Fruit fly (Drosophila melanogaster) S2 (cell line): Measurements from ENCODE around the gene ATPsynCF6.
A peak's percentile ranks its signal among the peaks of the same experiment; 100 is the strongest.

ENCODE experiments used
- CG8478 ChIP-seq: fragments of >200 bp; optimal IDR thresholded peaks from 2 replicates; lab custom pipeline; 2018
- CTCF ChIP-seq, 2 experiments: fragments of >200 bp; optimal IDR thresholded peaks; 2 replicates each; lab custom pipeline; 2018

ATPsynCF6 gene

dm6 chr3R:23355829-23356738, at the start of gene ATPsynCF6, which contains the start of gene Sec13:
Gene ATPsynCF6 (minus strand): TSS chr3R:23356064.
Gene Sec13 (plus strand): TSS chr3R:23356278.
- TF ChIP-seq CG8478 (lab: Kevin White, UChicago) (no peak), CTCF (optimal IDR thresholded peaks at IDR 0.05; lab: Kevin White, UChicago) (no peak)

DNA sequence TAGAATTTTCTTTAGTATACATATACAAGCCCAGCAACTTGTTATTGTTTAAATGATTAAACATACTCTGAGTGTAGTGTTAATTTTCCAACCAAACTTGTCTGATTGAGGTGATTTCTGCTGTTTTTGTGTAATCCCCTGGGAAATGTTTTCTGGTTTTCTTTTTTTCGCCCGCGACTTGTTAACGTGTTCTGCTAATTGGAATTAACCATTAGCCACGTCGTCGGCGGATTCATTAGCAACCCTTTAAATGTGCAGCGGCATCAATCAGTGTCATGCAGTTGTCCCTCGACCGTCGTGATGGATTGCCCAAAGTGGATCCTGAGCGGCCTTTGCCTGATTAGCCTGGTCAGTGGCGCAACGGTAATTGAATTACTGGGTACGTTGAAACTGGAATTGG, 49.3 kb upstream of the ATPsynCF6 start, which contains the start of gene Ir94e:
Gene Ir94e (plus strand): TSS at position 301 of the 400 bp plus-strand sequence.
- TF ChIP-seq CG8478 (lab: Kevin White, UChicago) (no peak), CTCF (optimal IDR thresholded peaks at IDR 0.05; lab: Kevin White, UChicago) (no peak)

DNA sequence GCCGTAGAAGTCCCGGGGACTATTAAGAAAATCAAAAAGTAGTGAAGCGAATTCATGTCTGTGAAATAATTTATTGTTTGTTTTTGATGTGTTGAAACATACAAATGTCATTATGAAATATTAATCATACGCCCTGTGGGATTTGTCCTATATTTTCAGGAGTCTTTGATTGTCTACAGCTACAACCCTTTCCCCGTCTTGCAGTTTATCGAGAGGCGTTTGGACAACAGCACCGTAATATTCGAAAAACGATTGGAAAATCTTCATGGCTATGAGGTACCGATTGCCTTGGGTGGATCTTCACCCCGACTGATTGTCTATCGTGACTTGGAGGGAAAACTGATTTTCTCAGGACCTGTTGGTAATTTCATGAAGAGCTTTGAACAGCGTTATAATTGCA, 47.8 kb upstream of the ATPsynCF6 start, which contains the start of gene CG17380:
Gene CG17380 (minus strand): TSS at position 101 of the 400 bp plus-strand sequence.
- TF ChIP-seq CTCF (optimal IDR thresholded peaks at IDR 0.05; lab: Kevin White, UChicago) (no peak), CG8478 (lab: Kevin White, UChicago) (no peak)

DNA sequence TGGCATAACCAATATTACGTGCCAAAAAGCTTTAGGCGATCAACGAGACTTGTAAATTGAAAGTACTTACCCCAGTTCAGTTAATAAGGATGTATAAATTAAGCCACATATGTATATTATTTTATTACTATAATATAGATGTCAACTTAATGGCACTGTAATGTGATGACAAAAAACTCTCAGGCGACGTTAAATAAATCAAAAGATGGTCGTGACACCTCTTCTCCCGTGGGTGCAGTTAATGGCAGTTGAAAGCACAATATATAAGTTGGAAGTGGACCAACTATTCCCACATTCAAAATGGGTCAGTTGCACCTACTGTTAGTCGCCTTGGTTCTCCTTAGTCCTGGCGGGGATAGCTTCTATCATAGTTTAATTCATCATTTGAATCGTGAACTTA, 46.6 kb upstream of the ATPsynCF6 start, which contains the start of gene Ir94d:
Gene Ir94d (plus strand): TSS at position 301 of the 400 bp plus-strand sequence.
- TF ChIP-seq CG8478 (lab: Kevin White, UChicago) (no peak), CTCF (optimal IDR thresholded peaks at IDR 0.05; lab: Kevin White, UChicago) (no peak)

- TF ChIP-seq CTCF (optimal IDR thresholded peaks at IDR 0.05; lab: Kevin White, UChicago), result no peak
- no peak for TF ChIP-seq CG8478 (lab: Kevin White, UChicago)
These were observed 45.7 kb upstream of the ATPsynCF6 start for dm6 chr3R:23401519-23401918.

- TF ChIP-seq CTCF (optimal IDR thresholded peaks at IDR 0.05; lab: Kevin White, UChicago), result no peak
- TF ChIP-seq CG8478 (lab: Kevin White, UChicago), result no peak
These were observed 43.8 kb upstream of the ATPsynCF6 start for dm6 chr3R:23399679-23400078.

DNA sequence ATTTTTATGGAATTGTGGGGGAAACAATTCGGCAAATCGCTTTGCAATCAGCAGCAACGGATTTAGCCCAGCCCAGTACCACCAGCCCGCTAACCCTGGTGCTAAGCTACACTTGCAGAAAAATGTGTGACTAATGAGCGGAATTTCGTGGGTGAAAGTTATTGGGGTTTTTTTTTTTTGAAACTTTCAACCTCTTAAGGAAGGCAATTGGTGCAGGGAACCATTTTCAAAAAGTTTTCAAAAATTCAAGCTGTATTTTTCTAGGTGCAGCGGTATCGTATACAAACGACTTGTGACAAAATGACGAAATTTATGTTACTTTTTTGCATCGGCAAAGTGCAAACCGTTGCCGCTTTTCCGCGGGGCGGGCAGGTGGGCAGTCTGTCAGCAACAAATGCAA, 43.1 kb upstream of the ATPsynCF6 start:
- TF ChIP-seq CTCF (optimal IDR thresholded peaks at IDR 0.05; lab: Kevin White, UChicago) (no peak), CG8478 (lab: Kevin White, UChicago) (no peak)

DNA sequence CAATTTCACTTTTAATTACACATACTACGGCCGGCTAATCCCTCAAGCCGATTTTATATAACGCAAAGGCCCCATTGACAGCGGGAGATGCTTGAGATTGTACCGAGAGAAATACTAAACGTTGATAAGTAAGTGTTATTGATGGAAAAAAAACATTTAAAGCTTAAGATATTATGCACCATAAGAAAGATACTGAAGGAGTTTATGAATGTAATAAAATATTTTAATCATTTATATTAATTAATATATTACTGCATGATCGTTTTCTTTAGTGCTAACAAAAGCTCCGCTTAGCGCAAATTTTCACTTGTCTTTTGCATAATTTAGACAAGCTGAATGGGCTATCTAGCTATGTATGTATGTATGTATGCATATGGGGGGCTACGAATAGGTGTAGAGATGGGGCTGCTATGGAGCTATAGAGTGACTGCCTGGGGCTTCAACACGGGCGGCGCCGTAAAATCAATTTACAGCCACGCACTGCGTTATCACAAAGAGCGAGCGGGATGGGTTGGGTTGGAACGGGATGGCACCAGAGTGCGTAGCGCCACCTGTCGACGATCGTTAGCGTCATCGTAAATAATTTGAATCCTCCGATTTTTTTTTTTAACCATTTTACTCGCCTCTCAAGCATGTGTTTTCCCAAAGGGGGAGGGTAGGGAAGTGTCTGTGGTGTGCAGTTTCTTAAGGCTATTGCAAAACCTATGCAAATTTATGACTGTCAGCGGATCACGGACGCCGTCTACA, 40.9 kb upstream of the ATPsynCF6 start:
- TF ChIP-seq CTCF (optimal IDR thresholded peaks at IDR 0.05; lab: Kevin White, UChicago), result peak; percentile 69 to 73
- TF ChIP-seq CG8478 (lab: Kevin White, UChicago), result no peak

DNA sequence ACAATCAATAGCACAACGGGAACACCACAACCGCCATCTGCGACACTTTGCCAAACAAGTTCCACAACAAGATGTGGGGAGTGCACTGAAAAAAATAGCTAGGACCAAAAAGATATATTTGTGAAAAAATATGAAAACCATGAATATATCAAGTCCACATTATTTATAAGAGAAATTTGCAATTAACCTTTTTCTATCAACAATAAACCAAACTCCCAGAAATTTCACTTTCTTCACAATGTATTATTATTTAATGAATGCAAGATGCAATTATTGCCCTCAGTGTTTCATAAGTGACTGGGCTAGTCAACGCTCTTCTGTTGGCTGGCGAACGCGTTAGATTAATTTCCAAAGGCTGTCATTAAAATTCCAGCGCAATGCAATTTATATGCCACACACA, 39.9 kb upstream of the ATPsynCF6 start:
- TF ChIP-seq CTCF (optimal IDR thresholded peaks at IDR 0.05; lab: Kevin White, UChicago) (no peak), CG8478 (lab: Kevin White, UChicago) (no peak)

dm6 chr3R:23393507-23393906, 37.6 kb upstream of the ATPsynCF6 start:
- TF ChIP-seq CG8478 (lab: Kevin White, UChicago) (no peak), CTCF (optimal IDR thresholded peaks at IDR 0.05; lab: Kevin White, UChicago) (no peak)

DNA sequence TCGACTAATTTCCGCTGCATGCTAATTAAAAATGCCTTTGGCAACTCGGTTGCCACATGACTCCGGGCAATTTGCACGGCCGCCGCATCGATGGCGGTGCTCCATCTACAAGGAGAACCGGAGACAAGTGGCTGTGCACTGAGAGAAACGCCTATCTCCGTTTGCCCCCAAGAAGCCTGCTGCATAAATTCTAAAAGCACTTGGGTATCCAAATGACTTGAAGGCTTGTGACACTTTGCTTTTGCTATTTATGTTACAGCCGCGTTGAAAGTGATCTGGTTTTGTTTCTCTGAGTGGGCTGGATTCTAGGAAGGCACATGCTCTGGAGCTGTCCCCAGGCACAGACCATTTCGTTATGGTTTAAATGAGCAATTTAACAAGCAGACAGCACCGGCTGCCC, 36.4 kb upstream of the ATPsynCF6 start:
- TF ChIP-seq CG8478 (lab: Kevin White, UChicago), result no peak
- TF ChIP-seq CTCF (optimal IDR thresholded peaks at IDR 0.05; lab: Kevin White, UChicago), result no peak

- TF ChIP-seq CG8478 (lab: Kevin White, UChicago), result no peak
- TF ChIP-seq CTCF (optimal IDR thresholded peaks at IDR 0.05; lab: Kevin White, UChicago), result no peak
These were observed 35.0 kb upstream of the ATPsynCF6 start for dm6 chr3R:23390769-23391309.

DNA sequence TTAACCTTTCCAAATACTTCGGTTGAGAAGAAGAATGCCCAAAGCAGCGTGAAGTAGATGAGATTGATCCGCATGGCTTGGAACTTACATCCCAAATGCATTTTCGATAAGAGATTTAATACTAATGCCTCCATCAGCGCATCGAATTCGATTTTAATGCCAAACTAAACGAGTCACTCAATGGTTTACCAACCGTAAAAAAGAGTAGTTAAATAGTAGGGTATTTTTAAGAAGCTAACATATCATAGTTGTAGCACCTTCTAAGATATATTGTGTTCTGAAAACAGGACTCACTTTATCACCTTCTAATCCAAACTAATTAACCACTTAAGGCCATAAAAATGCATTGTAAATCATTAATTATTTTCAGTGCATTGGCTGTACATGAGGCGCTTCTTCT, 32.9 kb upstream of the ATPsynCF6 start, which contains the start of gene CG31515:
Gene CG31515 (minus strand): TSS at position 101 of the 400 bp plus-strand sequence.
- TF ChIP-seq CG8478 (lab: Kevin White, UChicago) (no peak), CTCF (optimal IDR thresholded peaks at IDR 0.05; lab: Kevin White, UChicago) (no peak)

DNA sequence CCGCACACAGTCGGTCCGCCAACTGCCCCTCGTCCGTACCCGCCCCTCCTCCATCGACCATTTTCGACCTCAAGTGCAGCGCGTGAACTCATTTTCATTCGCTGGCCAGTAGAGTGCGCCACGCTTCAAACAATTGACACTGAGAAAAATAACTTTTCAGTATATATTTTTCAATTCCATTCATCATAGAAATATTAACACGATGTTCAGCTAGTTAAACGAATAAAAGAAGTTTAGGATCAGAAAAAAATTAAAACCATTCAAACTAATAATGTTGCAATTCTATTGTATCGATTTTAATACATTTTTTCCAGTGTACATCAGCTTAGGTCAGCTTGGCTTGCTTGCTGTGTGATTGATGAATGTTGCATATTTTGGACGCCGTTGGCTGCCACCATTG, 31.0 kb upstream of the ATPsynCF6 start:
- TF ChIP-seq CTCF (optimal IDR thresholded peaks at IDR 0.05; lab: Kevin White, UChicago) (no peak), CG8478 (lab: Kevin White, UChicago) (no peak)
